Worm (Caenorhabditis elegans): ENCODE results near the gene dgtr-1.
A peak's percentile ranks its signal among the peaks of the same experiment; 100 is the strongest.

dgtr-1 gene

ce11 chrV:6504131-6504827 is 7.4 kb downstream of the dgtr-1 start, which contains the start of gene moc-2:
moc-2 (minus strand) TSS chrV:6504181.
- no peak for TF ChIP-seq rcor-1 (GFP tag; IDR thresholded peaks at IDR 0.05)
- TF ChIP-seq F10E7.11 (tag; optimal IDR thresholded peaks at IDR 0.05), result no peak
- no peak for TF ChIP-seq madf-10 (tag; optimal IDR thresholded peaks at IDR 0.05)
- TF ChIP-seq F57C9.4 (tag; optimal IDR thresholded peaks at IDR 0.05), result no peak
- no peak for TF ChIP-seq B0035.1 (tag; optimal IDR thresholded peaks at IDR 0.05)
- no peak for TF ChIP-seq ceh-40 (GFP tag; IDR thresholded peaks at IDR 0.05)
- no peak for TF ChIP-seq chd-7 (tag; optimal IDR thresholded peaks at IDR 0.05)
- no peak for TF ChIP-seq nhr-80 (tag; optimal IDR thresholded peaks at IDR 0.05)
- TF ChIP-seq sdz-38 (tag; optimal IDR thresholded peaks at IDR 0.05), result no peak
- TF ChIP-seq ztf-3 (GFP tag; optimal IDR thresholded peaks at IDR 0.05), result no peak
- TF ChIP-seq nfyb-1 (GFP tag; IDR thresholded peaks at IDR 0.05), result no peak
- no peak for TF ChIP-seq rec-8 (tag; optimal IDR thresholded peaks at IDR 0.05)
- TF ChIP-seq Y53G8AR.9 (GFP tag; conservative IDR thresholded peaks at IDR 0.05), result no peak
- TF ChIP-seq ZK185.1 (tag; optimal IDR thresholded peaks at IDR 0.05; ENCODE audit: poor library complexity, severe bottlenecking), result no peak
- no peak for TF ChIP-seq lir-1 (GFP tag; conservative IDR thresholded peaks at IDR 0.05)
- TF ChIP-seq rpc-1 (optimal IDR thresholded peaks at IDR 0.05), result no peak
- no peak for TF ChIP-seq rpc-1 (tag; optimal IDR thresholded peaks at IDR 0.05)

ce11 chrV:6505339-6505811 is 8.5 kb downstream of the dgtr-1 start, which contains the start of gene W01A11.7:
W01A11.7 (minus strand) TSS chrV:6505389.
- TF ChIP-seq ztf-26 (tag; optimal IDR thresholded peaks at IDR 0.05) (peak; percentile 17), attf-5 (GFP tag; optimal IDR thresholded peaks at IDR 0.05) (no peak)

ce11 chrV:6506238-6506956 is 9.5 kb downstream of the dgtr-1 start:
- TF ChIP-seq ztf-18 (tag; optimal IDR thresholded peaks at IDR 0.05) (no peak), mes-4 (tag; optimal IDR thresholded peaks at IDR 0.05) (no peak), ceh-100 (GFP tag; IDR thresholded peaks at IDR 0.05) (no peak), ztf-28 (GFP tag; IDR thresholded peaks at IDR 0.05) (no peak), ztf-6 (GFP tag; IDR thresholded peaks at IDR 0.05) (no peak), T26A5.8 (tag; optimal IDR thresholded peaks at IDR 0.05) (no peak), pbrm-1 (GFP tag; IDR thresholded peaks at IDR 0.05) (no peak), nhr-120 (GFP tag; IDR thresholded peaks at IDR 0.05) (no peak), repo-1 (tag; optimal IDR thresholded peaks at IDR 0.05) (no peak)

- TF ChIP-seq zim-3 (tag; optimal IDR thresholded peaks at IDR 0.05) (no peak), F39B2.1 (GFP tag; IDR thresholded peaks at IDR 0.05) (no peak), rcor-1 (GFP tag; IDR thresholded peaks at IDR 0.05) (no peak), cebp-1 (GFP tag; IDR thresholded peaks at IDR 0.05) (no peak), cebp-1 (tag; optimal IDR thresholded peaks at IDR 0.05) (no peak), Y56A3A.18 (GFP tag; IDR thresholded peaks at IDR 0.05) (no peak), dpff-1 (tag; optimal IDR thresholded peaks at IDR 0.05) (no peak), lsl-1 (GFP tag; optimal IDR thresholded peaks at IDR 0.05) (no peak)
Measured at ce11 chrV:6508703-6509102, 11.8 kb downstream of the dgtr-1 start, which contains the start of gene ubh-3. ubh-3 (minus strand) TSS chrV:6508803.
